Worm (Caenorhabditis elegans) whole organism, late embryonic: ENCODE results near the gene Y45F10D.14.

ENCODE experiments used
- F13H6.1 ChIP-seq: sonication (generic microtip); optimal IDR thresholded peaks from 2 replicates; lab custom pipeline; 2016; ENCODE audit warnings: missing genetic modification characterization, missing compliant biosample characterization
- K02D7.2 ChIP-seq: sonication (generic microtip); optimal IDR thresholded peaks from 2 replicates; lab custom pipeline; 2017; ENCODE audit warnings: mild to moderate bottlenecking, missing genetic modification characterization, missing compliant biosample characterization
- ama-1 ChIP-seq: fragments of 150-350 bp; optimal IDR thresholded peaks from 2 replicates; lab custom pipeline; 2014
- ceh-22 ChIP-seq: sonication (generic microtip); optimal IDR thresholded peaks from 2 replicates; lab custom pipeline; 2017; ENCODE audit warnings: missing biosample characterization, missing genetic modification characterization
- ceh-9 ChIP-seq: sonication (generic microtip); optimal IDR thresholded peaks from 2 replicates; lab custom pipeline; 2016; ENCODE audit warnings: mild to moderate bottlenecking, missing genetic modification characterization, inconsistent platforms, missing compliant biosample characterization
- dve-1 ChIP-seq: sonication (generic microtip); optimal IDR thresholded peaks from 2 replicates; lab custom pipeline; 2017; ENCODE audit warnings: antibody characterized with exemption, mild to moderate bottlenecking, missing genetic modification characterization, missing compliant biosample characterization
- nhr-11 ChIP-seq: fragments of 150-350 bp; optimal IDR thresholded peaks from 2 replicates; lab custom pipeline; 2014; ENCODE audit warnings: missing biosample characterization, missing genetic modification characterization
- pha-4 ChIP-seq: fragments of 150-350 bp; optimal IDR thresholded peaks from 2 replicates; lab custom pipeline; 2018; ENCODE audit warnings: missing biosample characterization, missing genetic modification reagents, missing genetic modification characterization
- pqm-1 ChIP-seq: sonication (generic microtip); optimal IDR thresholded peaks from 2 replicates; lab custom pipeline; 2016; ENCODE audit warnings: missing genetic modification characterization, missing compliant biosample characterization
- rnt-1 ChIP-seq: sonication (generic microtip); optimal IDR thresholded peaks from 2 replicates; lab custom pipeline; 2016; ENCODE audit warnings: missing genetic modification characterization, missing compliant biosample characterization
- sox-2 ChIP-seq: fragments of 200-800 bp; sonication (Bioruptor generic); IDR thresholded peaks from 2 replicates; pipeline ENCODE4 v1.3.6; 2022; ENCODE audit warnings: missing genetic modification reagents, missing genetic modification characterization, missing compliant biosample characterization
- unc-55 ChIP-seq: sonication (generic microtip); optimal IDR thresholded peaks from 2 replicates; lab custom pipeline; 2017; ENCODE audit warnings: missing biosample characterization, missing genetic modification reagents, missing genetic modification characterization
- zip-5 ChIP-seq: sonication (generic microtip); optimal IDR thresholded peaks from 2 replicates; lab custom pipeline; 2016; ENCODE audit warnings: missing genetic modification characterization, missing compliant biosample characterization

DNA sequence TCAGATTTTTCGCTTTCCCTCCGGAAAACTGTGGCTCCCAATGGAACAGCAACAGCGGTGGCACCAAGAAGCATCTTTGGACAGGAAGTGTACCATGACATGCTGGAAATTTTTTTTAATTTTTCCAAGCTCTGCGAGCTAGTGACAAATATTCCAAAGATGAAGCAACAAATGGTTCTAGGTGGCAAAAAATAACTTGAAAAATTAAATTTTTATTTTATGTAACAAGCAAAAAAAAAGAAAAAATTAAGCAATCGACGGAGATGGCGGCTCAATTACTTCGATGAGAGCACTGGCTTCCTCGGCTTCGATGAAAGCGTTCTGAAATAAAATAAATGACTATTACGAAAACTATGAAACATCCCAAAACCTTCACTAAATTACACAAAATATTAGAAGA is 22.1 kb downstream of the Y45F10D.14 start, which contains the start of gene lact-9:
- TF ChIP-seq F13H6.1 (tag; lab: Kevin White, UChicago) (no peak), ceh-9 (tag; lab: Kevin White, UChicago) (no peak), sox-2 (no peak), ama-1 (lab: Kevin White, UChicago) (no peak), unc-55 (no peak), zip-5 (tag; lab: Kevin White, UChicago) (no peak), pha-4 (no peak), rnt-1 (tag; lab: Kevin White, UChicago) (no peak), nhr-11 (tag; lab: Kevin White, UChicago) (no peak), ceh-22 (no peak), pqm-1 (tag; lab: Kevin White, UChicago) (no peak), dve-1 (tag; lab: Kevin White, UChicago) (no peak), K02D7.2 (tag; lab: Kevin White, UChicago) (no peak)
